Worm (Caenorhabditis elegans): ENCODE measurements around the gene rgef-1.

rgef-1 gene

ce11 chrV:9561624-9562179 is at the start of gene rgef-1:
Gene rgef-1, minus strand, starts transcription at chrV:9561674.
- TF ChIP-seq efl-1 (optimal IDR thresholded peaks at IDR 0.05) (peak; percentile 30 to 34), efl-1 (GFP tag; optimal IDR thresholded peaks at IDR 0.05 in 1 of 2) (peak in 1 of 2 experiments; percentile 3), unc-62 (GFP tag; optimal IDR thresholded peaks at IDR 0.05) (no peak), pax-3 (tag; optimal IDR thresholded peaks at IDR 0.05) (peak; percentile 3), lin-14 (GFP tag; optimal IDR thresholded peaks at IDR 0.05) (peak; percentile 95), fos-1 (tag; optimal IDR thresholded peaks at IDR 0.05) (peak; percentile 16), mab-9 (GFP tag; IDR thresholded peaks at IDR 0.05) (no peak), xbp-1 (tag; optimal IDR thresholded peaks at IDR 0.05) (peak; percentile 23), lsy-2 (tag; optimal IDR thresholded peaks at IDR 0.05) (peak; percentile 41 to 60), ceh-8 (GFP tag; optimal IDR thresholded peaks at IDR 0.05) (peak; percentile 17), C34B4.2 (tag; optimal IDR thresholded peaks at IDR 0.05) (no peak), nhr-20 (tag; optimal IDR thresholded peaks at IDR 0.05) (peak; percentile 6), snu-23 (GFP tag; optimal IDR thresholded peaks at IDR 0.05) (peak; percentile 36), dsc-1 (tag; optimal IDR thresholded peaks at IDR 0.05) (peak; percentile 35), lin-15B (tag; optimal IDR thresholded peaks at IDR 0.05) (no peak), egl-13 (tag; optimal IDR thresholded peaks at IDR 0.05) (peak; percentile 79), lin-13 (GFP tag; optimal IDR thresholded peaks at IDR 0.05) (peak; percentile 18), ztf-11 (tag; optimal IDR thresholded peaks at IDR 0.05) (peak in 1 of 2 experiments; percentile 26), nhr-84 (tag; optimal IDR thresholded peaks at IDR 0.05) (no peak), lin-35 (GFP tag; optimal IDR thresholded peaks at IDR 0.05) (peak in 1 of 2 experiments; percentile 51), isw-1 (GFP tag; IDR thresholded peaks at IDR 0.05) (peak; percentile 62), nhr-71 (tag; optimal IDR thresholded peaks at IDR 0.05) (peak; percentile 71), nhr-47 (tag; optimal IDR thresholded peaks at IDR 0.05) (peak; percentile 65), irx-1 (tag; optimal IDR thresholded peaks at IDR 0.05) (peak; percentile 26), nhr-28 (tag; optimal IDR thresholded peaks at IDR 0.05) (no peak), swsn-7 (tag; optimal IDR thresholded peaks at IDR 0.05) (peak; percentile 71), skn-1 (tag; optimal IDR thresholded peaks at IDR 0.05) (peak; percentile 5), egl-27 (tag; optimal IDR thresholded peaks at IDR 0.05) (peak in 1 of 2 experiments; percentile 27), ceh-82 (tag; optimal IDR thresholded peaks at IDR 0.05) (peak; percentile 30 to 82 (median 59)), unc-86 (tag; optimal IDR thresholded peaks at IDR 0.05) (peak; percentile 84), mef-2 (tag; optimal IDR thresholded peaks at IDR 0.05) (peak; percentile 80), fkh-8 (tag; optimal IDR thresholded peaks at IDR 0.05) (peak; percentile 88), zag-1 (tag; optimal IDR thresholded peaks at IDR 0.05) (peak; percentile 47), pqm-1 (tag; optimal IDR thresholded peaks at IDR 0.05) (no peak), fkh-10 (GFP tag; optimal IDR thresholded peaks at IDR 0.05) (peak; percentile 96), F16B12.6 (tag; optimal IDR thresholded peaks at IDR 0.05) (no peak), unc-130 (tag; optimal IDR thresholded peaks at IDR 0.05) (no peak), efl-3 (GFP tag; optimal IDR thresholded peaks at IDR 0.05) (no peak), nhr-90 (tag; optimal IDR thresholded peaks at IDR 0.05; ENCODE audit: poor library complexity) (no peak), sox-4 (tag; optimal IDR thresholded peaks at IDR 0.05) (no peak), dpl-1 (GFP tag; optimal IDR thresholded peaks at IDR 0.05) (peak in 1 of 3 experiments; percentile 25), tbx-2 (tag; optimal IDR thresholded peaks at IDR 0.05) (peak; percentile 47)

ce11 chrV:9609217-9609616 is 47.7 kb upstream of the rgef-1 start:
- TF ChIP-seq lsy-2 (tag; optimal IDR thresholded peaks at IDR 0.05) (no peak), ama-1 (optimal IDR thresholded peaks at IDR 0.05) (no peak), ces-1 (GFP tag; optimal IDR thresholded peaks at IDR 0.05) (no peak), ceh-63 (GFP tag; optimal IDR thresholded peaks at IDR 0.05) (no peak), zag-1 (tag; optimal IDR thresholded peaks at IDR 0.05) (no peak), fkh-10 (GFP tag; optimal IDR thresholded peaks at IDR 0.05) (no peak)
